Worm (Caenorhabditis elegans): ENCODE measurements around the gene W01D2.6.

Gene W01D2.6

DNA sequence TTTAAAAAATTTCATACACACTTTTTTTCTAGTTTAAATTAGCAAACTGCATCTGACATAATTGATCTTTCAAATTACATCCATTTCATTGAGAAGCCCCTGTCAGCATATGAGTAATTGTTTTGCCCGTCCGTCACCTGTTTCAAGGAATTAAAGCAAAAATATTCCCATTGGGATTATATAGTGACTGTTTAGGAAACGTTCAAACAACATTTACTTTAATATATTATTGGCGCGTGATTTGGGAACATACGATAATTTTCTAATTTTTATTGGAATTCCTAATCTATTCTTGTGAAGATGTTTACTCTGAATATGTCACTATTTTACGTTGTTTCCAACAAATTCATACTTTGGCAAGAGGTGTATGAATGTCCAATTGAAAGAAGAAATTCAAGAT lies 3.1 kb upstream of the W01D2.6 start, which contains the start of gene srt-11:
Gene srt-11 (plus strand): TSS at position 301 of the 400 bp plus-strand sequence.
- TF ChIP-seq blmp-1 (tag; optimal IDR thresholded peaks at IDR 0.05; ENCODE audit: insufficient read depth) (no peak), mab-5 (tag; optimal IDR thresholded peaks at IDR 0.05) (no peak), elt-1 (tag; optimal IDR thresholded peaks at IDR 0.05) (no peak), R02D3.7 (tag; optimal IDR thresholded peaks at IDR 0.05) (no peak), gmeb-1 (tag; optimal IDR thresholded peaks at IDR 0.05) (no peak), nhr-10 (tag; optimal IDR thresholded peaks at IDR 0.05) (no peak), nhr-12 (tag; optimal IDR thresholded peaks at IDR 0.05) (no peak), skn-1 (tag; optimal IDR thresholded peaks at IDR 0.05) (no peak), unc-39 (tag; optimal IDR thresholded peaks at IDR 0.05) (no peak), lin-11 (tag; optimal IDR thresholded peaks at IDR 0.05) (no peak), nhr-11 (tag; optimal IDR thresholded peaks at IDR 0.05) (no peak)

DNA sequence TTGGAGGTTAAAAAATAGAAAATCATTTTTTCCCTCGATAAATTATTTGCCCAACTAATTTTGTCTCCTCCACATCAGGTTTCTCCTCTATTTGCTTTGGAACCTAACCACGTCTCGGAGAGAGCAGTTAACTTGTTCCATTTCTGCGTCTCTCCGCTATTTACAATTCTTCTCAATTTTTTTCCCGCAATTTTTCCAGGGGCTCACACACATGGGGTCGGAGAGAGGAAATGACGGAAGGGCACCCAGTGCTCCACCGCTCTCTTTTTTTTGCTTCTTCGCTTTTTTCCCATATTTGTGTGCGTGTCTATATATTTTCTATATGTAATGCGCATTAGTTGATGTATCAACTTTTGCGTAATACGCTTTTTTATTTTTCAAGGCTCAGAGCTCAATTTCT lies 1.8 kb downstream of the W01D2.6 start:
- TF ChIP-seq lsy-2 (tag; optimal IDR thresholded peaks at IDR 0.05) = peak in 1 of 2 experiments; percentile 24
- no peak for TF ChIP-seq nhr-12 (tag; optimal IDR thresholded peaks at IDR 0.05)
- no peak for TF ChIP-seq peb-1 (tag; optimal IDR thresholded peaks at IDR 0.05)
- peak; percentile 30 for TF ChIP-seq nhr-129 (tag; optimal IDR thresholded peaks at IDR 0.05)
- no peak for TF ChIP-seq ztf-4 (tag; optimal IDR thresholded peaks at IDR 0.05)
- TF ChIP-seq ceh-16 (tag; optimal IDR thresholded peaks at IDR 0.05) = no peak
- peak; percentile 66 for TF ChIP-seq snpc-4 (tag; optimal IDR thresholded peaks at IDR 0.05)
- no peak for TF ChIP-seq R02D3.7 (tag; optimal IDR thresholded peaks at IDR 0.05)
- TF ChIP-seq elt-1 (tag; optimal IDR thresholded peaks at IDR 0.05) = no peak
- TF ChIP-seq unc-55 (GFP tag; optimal IDR thresholded peaks at IDR 0.05) = peak; percentile 15
- TF ChIP-seq F13H6.1 (tag; optimal IDR thresholded peaks at IDR 0.05) = peak; percentile 44
- TF ChIP-seq mab-5 (tag; optimal IDR thresholded peaks at IDR 0.05) = no peak
- TF ChIP-seq sma-9 (GFP tag; optimal IDR thresholded peaks at IDR 0.05) = peak; percentile 5
- no peak for TF ChIP-seq sma-9 (tag; optimal IDR thresholded peaks at IDR 0.05)
- no peak for TF ChIP-seq aly-2 (tag; optimal IDR thresholded peaks at IDR 0.05)
- TF ChIP-seq C34F6.9 (tag; optimal IDR thresholded peaks at IDR 0.05) = peak; percentile 51
- no peak for TF ChIP-seq elt-3 (tag; optimal IDR thresholded peaks at IDR 0.05)
- peak; percentile 11 for TF ChIP-seq lin-13 (GFP tag; optimal IDR thresholded peaks at IDR 0.05)
- TF ChIP-seq ztf-11 (tag; optimal IDR thresholded peaks at IDR 0.05) = no peak
- no peak for TF ChIP-seq egl-27 (tag; optimal IDR thresholded peaks at IDR 0.05)

DNA sequence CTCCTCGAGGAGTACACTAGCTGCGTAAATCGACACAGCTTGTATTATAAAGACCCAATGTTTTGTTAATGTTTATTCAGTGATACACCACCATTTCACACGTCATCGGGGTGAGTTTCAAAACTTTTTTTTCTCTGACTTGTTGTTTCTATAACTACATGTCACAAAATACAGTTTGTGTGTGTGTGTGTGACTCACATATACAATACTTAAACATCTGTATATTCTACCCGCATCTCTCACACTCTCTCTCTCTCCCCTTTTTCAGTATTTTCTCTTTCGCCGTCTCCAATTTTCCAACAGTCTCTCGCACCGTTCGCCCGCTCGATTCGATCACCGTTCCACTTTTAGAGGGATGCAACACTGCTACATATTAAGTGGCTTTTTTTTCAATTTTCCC lies 2.7 kb downstream of the W01D2.6 start:
- no peak for TF ChIP-seq mab-5 (tag; optimal IDR thresholded peaks at IDR 0.05)
- peak; percentile 53 for TF ChIP-seq blmp-1 (tag; optimal IDR thresholded peaks at IDR 0.05; ENCODE audit: insufficient read depth)
- peak; percentile 69 for TF ChIP-seq sma-9 (GFP tag; optimal IDR thresholded peaks at IDR 0.05)
- TF ChIP-seq sma-9 (tag; optimal IDR thresholded peaks at IDR 0.05) = no peak
- peak; percentile 19 for TF ChIP-seq crh-2 (tag; optimal IDR thresholded peaks at IDR 0.05)
- TF ChIP-seq nhr-25 (tag; optimal IDR thresholded peaks at IDR 0.05) = no peak
- peak; percentile 43 for TF ChIP-seq snpc-4 (tag; optimal IDR thresholded peaks at IDR 0.05)
- peak; percentile 63 for TF ChIP-seq F13H6.1 (tag; optimal IDR thresholded peaks at IDR 0.05)
- peak; percentile 78 for TF ChIP-seq fos-1 (tag; optimal IDR thresholded peaks at IDR 0.05)

DNA sequence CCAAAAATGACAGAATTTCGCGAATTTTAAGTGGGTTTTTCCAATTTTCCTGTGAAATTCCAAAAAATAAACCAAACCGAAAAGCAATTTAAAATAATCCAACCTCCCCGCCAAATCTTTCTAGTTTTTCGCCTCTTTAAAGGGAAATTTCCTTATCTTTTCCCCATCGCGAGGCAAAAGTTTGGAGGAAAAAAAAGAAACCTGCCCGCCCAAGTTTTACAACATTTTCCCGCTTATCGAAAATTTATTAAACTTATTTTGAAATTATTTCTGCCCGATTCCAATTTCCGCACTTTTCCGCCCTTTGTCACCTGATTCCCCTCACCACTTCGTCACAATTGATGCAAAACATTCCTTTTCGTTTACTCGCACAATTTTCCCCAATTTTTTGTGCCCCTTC lies 3.4 kb downstream of the W01D2.6 start, which contains the start of gene osta-3:
Gene osta-3 (plus strand): TSS at position 301 of the 400 bp plus-strand sequence.
- TF ChIP-seq egl-27 (tag; optimal IDR thresholded peaks at IDR 0.05) (no peak), lin-11 (tag; optimal IDR thresholded peaks at IDR 0.05) (no peak), C34F6.9 (tag; optimal IDR thresholded peaks at IDR 0.05) (no peak)

DNA sequence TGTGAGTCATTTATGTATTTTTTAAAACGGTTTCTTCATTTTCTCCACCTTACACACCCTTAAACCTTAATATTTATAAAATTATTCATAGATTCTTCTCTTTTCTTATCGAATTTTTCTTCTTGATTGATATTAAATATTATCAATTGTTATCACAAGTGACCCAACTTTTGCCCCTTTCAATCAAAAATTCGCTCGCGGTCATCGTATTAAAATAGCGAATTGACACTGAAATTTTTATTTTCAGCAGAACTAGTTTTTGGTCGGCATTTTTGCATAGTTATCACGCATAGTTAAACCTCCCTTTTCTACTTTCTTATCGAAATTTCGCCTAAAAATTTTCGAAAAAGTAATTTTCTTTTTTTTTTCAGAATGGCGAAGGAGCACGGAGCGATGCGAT lies 3.9 kb downstream of the W01D2.6 start:
- peak; percentile 22 for TF ChIP-seq gmeb-1 (tag; optimal IDR thresholded peaks at IDR 0.05)
- TF ChIP-seq nhr-10 (tag; optimal IDR thresholded peaks at IDR 0.05) = no peak
- TF ChIP-seq fos-1 (tag; optimal IDR thresholded peaks at IDR 0.05) = peak; percentile 95
- TF ChIP-seq sma-9 (GFP tag; optimal IDR thresholded peaks at IDR 0.05) = peak; percentile 50
- no peak for TF ChIP-seq sma-9 (tag; optimal IDR thresholded peaks at IDR 0.05)

DNA sequence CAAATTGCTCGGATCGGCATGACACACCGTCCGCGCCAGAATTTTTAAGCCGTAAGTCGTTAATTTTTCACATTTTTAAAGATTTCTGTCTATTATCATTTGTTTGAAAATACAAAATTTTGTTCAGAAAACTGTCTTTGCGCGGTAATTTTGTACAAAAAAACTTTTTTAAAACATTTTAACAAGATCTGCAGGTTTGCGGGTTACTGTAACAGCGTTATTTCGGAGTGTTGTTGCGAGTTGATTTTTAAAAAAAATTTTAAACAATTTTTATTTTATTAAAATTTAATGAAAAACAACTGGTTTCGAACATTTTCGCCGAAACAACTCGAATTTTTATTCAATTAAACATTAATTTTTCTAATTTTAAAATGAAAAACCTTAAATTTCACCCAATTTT lies 4.3 kb downstream of the W01D2.6 start:
- TF ChIP-seq alr-1 (tag; optimal IDR thresholded peaks at IDR 0.05) (no peak), nhr-23 (tag; optimal IDR thresholded peaks at IDR 0.05) (no peak), elt-3 (tag; optimal IDR thresholded peaks at IDR 0.05) (no peak), lin-13 (GFP tag; optimal IDR thresholded peaks at IDR 0.05) (no peak), dmd-4 (tag; optimal IDR thresholded peaks at IDR 0.05) (no peak), sem-4 (tag; optimal IDR thresholded peaks at IDR 0.05) (no peak), aly-2 (tag; optimal IDR thresholded peaks at IDR 0.05) (no peak), ceh-16 (tag; optimal IDR thresholded peaks at IDR 0.05) (no peak), unc-62 (GFP tag; optimal IDR thresholded peaks at IDR 0.05) (no peak), nhr-129 (tag; optimal IDR thresholded peaks at IDR 0.05) (no peak), sma-3 (GFP tag; optimal IDR thresholded peaks at IDR 0.05) (no peak), nhr-77 (tag; optimal IDR thresholded peaks at IDR 0.05) (no peak), sma-9 (GFP tag; optimal IDR thresholded peaks at IDR 0.05) (no peak), sma-9 (tag; optimal IDR thresholded peaks at IDR 0.05) (no peak)

Data from whole organism, L2 larva.